Worm (Caenorhabditis elegans) whole organism, midembryonic: ENCODE measurements around the gene clec-218.

Experiments
- T22C8.4 ChIP-seq: fragments of 200-800 bp; sonication (Bioruptor generic); IDR thresholded peaks from 2 replicates; pipeline ENCODE4 v1.3.6; 2022; ENCODE audit warnings: missing genetic modification characterization, missing compliant biosample characterization
- flt-1 ChIP-seq: fragments of 200-800 bp; sonication (Bioruptor generic); IDR thresholded peaks from 2 replicates; pipeline ENCODE4 v1.3.6; 2022; ENCODE audit warnings: missing genetic modification characterization, missing compliant biosample characterization
- klf-2 ChIP-seq: fragments of 200-800 bp; sonication (Bioruptor generic); conservative IDR thresholded peaks from 2 replicates; pipeline ENCODE4 v1.3.6; 2022; ENCODE audit warnings: missing genetic modification reagents, missing genetic modification characterization, missing compliant biosample characterization
- med-1 ChIP-seq: sonication (generic microtip); optimal IDR thresholded peaks from 2 replicates; lab custom pipeline; 2017; ENCODE audit warnings: missing genetic modification characterization, mild to moderate bottlenecking, missing compliant biosample characterization, antibody characterized with exemption, missing genetic modification reagents; ENCODE audit not compliant: insufficient read depth
- ref-1 ChIP-seq: fragments of 200-800 bp; sonication (Bioruptor generic); conservative IDR thresholded peaks from 2 replicates; pipeline ENCODE4 v1.3.6; 2022; ENCODE audit warnings: missing genetic modification reagents, missing genetic modification characterization, missing compliant biosample characterization
- ztf-23 ChIP-seq: fragments of 200-800 bp; sonication (Bioruptor generic); IDR thresholded peaks from 2 replicates; pipeline ENCODE4 v1.3.6; 2022; ENCODE audit warnings: missing genetic modification reagents, missing genetic modification characterization, missing compliant biosample characterization
- ztf-29 ChIP-seq: fragments of 200-800 bp; sonication (Bioruptor generic); IDR thresholded peaks from 2 replicates; pipeline ENCODE4 v1.3.6; 2022; ENCODE audit warnings: missing genetic modification reagents, missing genetic modification characterization, missing compliant biosample characterization

DNA sequence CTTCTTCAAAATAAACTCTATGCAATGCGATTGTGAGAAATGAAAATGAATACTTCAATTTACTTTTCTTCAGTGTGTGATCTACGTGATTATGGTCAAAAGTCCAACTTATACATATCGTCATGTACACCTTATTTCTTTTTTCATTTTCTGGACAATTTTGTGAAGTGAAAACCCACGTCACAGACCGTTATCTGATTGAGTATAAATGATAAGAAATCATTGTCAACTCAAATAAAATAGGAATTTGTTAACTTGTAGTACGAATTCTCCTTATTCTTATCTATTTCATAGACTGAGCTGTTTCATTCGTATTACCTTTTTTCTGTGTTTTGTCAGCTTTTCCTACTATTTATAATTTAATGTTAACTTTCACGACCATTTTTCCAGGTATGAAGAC, 35.7 kb upstream of the clec-218 start, which contains the start of gene asp-5:
- no peak for TF ChIP-seq flt-1
- no peak for TF ChIP-seq med-1 (GFP tag; lab: Kevin White, UChicago)
- TF ChIP-seq ztf-23 (GFP tag; lab: Robert Waterston, UW): no peak
- TF ChIP-seq T22C8.4: no peak
- TF ChIP-seq klf-2 (GFP tag; lab: Robert Waterston, UW): no peak
- no peak for TF ChIP-seq ref-1 (GFP tag; lab: Robert Waterston, UW)
- TF ChIP-seq ztf-29 (GFP tag; lab: Robert Waterston, UW): no peak
